Fruit fly (Drosophila melanogaster): Measurements from ENCODE around the gene eIF2Bbeta.

The eIF2Bbeta gene

dm6 chrX:2744042-2744441 is 39.7 kb downstream of the eIF2Bbeta start, which contains the start of gene Syx4:
TSS of gene Syx4 (minus strand) at chrX:2744076.
- TF ChIP-seq CG11456 (GFP tag; IDR thresholded peaks at IDR 0.05) (peak; percentile 91), CG6254 (GFP tag; optimal IDR thresholded peaks at IDR 0.05) (peak; percentile 67), CG10431 (GFP tag; optimal IDR thresholded peaks at IDR 0.05) (no peak), Spps (tag; optimal IDR thresholded peaks at IDR 0.05) (peak; percentile 34), CG18599 (GFP tag; optimal IDR thresholded peaks at IDR 0.05) (peak; percentile 97), CoRest (tag; optimal IDR thresholded peaks at IDR 0.05) (peak; percentile 90), zfh2 (GFP tag; optimal IDR thresholded peaks at IDR 0.05) (peak; percentile 89), salm (tag; optimal IDR thresholded peaks at IDR 0.05) (peak; percentile 91), gce (GFP tag; IDR thresholded peaks at IDR 0.05) (peak; percentile 88), Tbp (GFP tag; optimal IDR thresholded peaks at IDR 0.05) (no peak), her (GFP tag; optimal IDR thresholded peaks at IDR 0.05) (peak; percentile 90), Kr (GFP tag; optimal IDR thresholded peaks at IDR 0.05) (no peak), toy (GFP tag; IDR thresholded peaks at IDR 0.05) (peak; percentile 73), CG30020 (tag; optimal IDR thresholded peaks at IDR 0.05) (no peak), CG3726 (GFP tag; IDR thresholded peaks at IDR 0.05) (0 out of 3 replicates have a peak, but pooled peaks have one; percentile 69), CHES-1-like (GFP tag; optimal IDR thresholded peaks at IDR 0.05) (peak; percentile 91), CG18619 (GFP tag; optimal IDR thresholded peaks at IDR 0.05) (peak; percentile 86), luna (GFP tag; optimal IDR thresholded peaks at IDR 0.05) (peak; percentile 84), CG15479 (GFP tag; optimal IDR thresholded peaks at IDR 0.05) (no peak), CG3995 (GFP tag; optimal IDR thresholded peaks at IDR 0.05) (peak; percentile 52), CG13624 (GFP tag; optimal IDR thresholded peaks at IDR 0.05) (peak; percentile 83), NfI (GFP tag; optimal IDR thresholded peaks at IDR 0.05) (peak; percentile 88), CG4730 (GFP tag; IDR thresholded peaks at IDR 0.05) (peak; percentile 70), abd-A (tag; optimal IDR thresholded peaks at IDR 0.05) (no peak), CG34376 (GFP tag; optimal IDR thresholded peaks at IDR 0.05) (peak; percentile 33), scrt (GFP tag; optimal IDR thresholded peaks at IDR 0.05) (peak; percentile 79), CG3838 (GFP tag; optimal IDR thresholded peaks at IDR 0.05) (peak; percentile 77), unpg (GFP tag; optimal IDR thresholded peaks at IDR 0.05) (peak; percentile 95), eve (GFP tag; optimal IDR thresholded peaks at IDR 0.05) (peak in 1 of 2 experiments; percentile 92), zen2 (GFP tag; IDR thresholded peaks at IDR 0.05; ENCODE audit: partially characterized antibody) (no peak), B-H2 (GFP tag; optimal IDR thresholded peaks at IDR 0.05) (peak; percentile 28), jigr1 (GFP tag; IDR thresholded peaks at IDR 0.05) (0 out of 3 replicates have a peak, but pooled peaks have one; percentile 29), Dll (GFP tag; IDR thresholded peaks at IDR 0.05; ENCODE audit: partially characterized antibody) (no peak), Fer2 (tag; optimal IDR thresholded peaks at IDR 0.05) (peak; percentile 78), Six4 (GFP tag; optimal IDR thresholded peaks at IDR 0.05) (peak; percentile 72), ab (GFP tag; optimal IDR thresholded peaks at IDR 0.05) (peak; percentile 46), CG11093 (GFP tag; IDR thresholded peaks at IDR 0.05) (peak; percentile 70; the same call in 2 of the 3 replicates), CG3163 (GFP tag; optimal IDR thresholded peaks at IDR 0.05) (peak; percentile 57), BEAF-32 (GFP tag; optimal IDR thresholded peaks at IDR 0.05) (no peak), dpn (GFP tag; optimal IDR thresholded peaks at IDR 0.05) (peak; percentile 89 to 92), CG12744 (GFP tag; optimal IDR thresholded peaks at IDR 0.05) (peak; percentile 87), mld (GFP tag; IDR thresholded peaks at IDR 0.05; ENCODE audit: partially characterized antibody) (no peak), MBD-R2 (GFP tag; IDR thresholded peaks at IDR 0.05) (peak; percentile 72; the same call in 1 of the 2 replicates), Awh (GFP tag; IDR thresholded peaks at IDR 0.05) (peak; percentile 89), cg (GFP tag; optimal IDR thresholded peaks at IDR 0.05) (no peak), CG10565 (GFP tag; optimal IDR thresholded peaks at IDR 0.05) (no peak), ken (GFP tag; IDR thresholded peaks at IDR 0.05) (peak; percentile 88), ham (GFP tag; IDR thresholded peaks at IDR 0.05) (peak; percentile 51; the same call in 1 of the 2 replicates), CG7839 (tag; optimal IDR thresholded peaks at IDR 0.05) (peak; percentile 95), Mad (GFP tag; optimal IDR thresholded peaks at IDR 0.05) (peak; percentile 81), usp (GFP tag; optimal IDR thresholded peaks at IDR 0.05) (no peak)
